Fruit fly (Drosophila melanogaster) whole organism, pupa: ENCODE results near the gene CG4239.

ENCODE experiments used
- CG10348 ChIP-seq: fragments of 200-800 bp; sonication (Bioruptor generic); IDR thresholded peaks from 2 replicates; pipeline ENCODE4 v1.3.6; 2022; ENCODE audit warnings: missing biosample characterization, missing genetic modification characterization
- CG12605 ChIP-seq: fragments of 200-800 bp; sonication (Bioruptor generic); IDR thresholded peaks from 2 replicates; pipeline ENCODE4 v1.3.6; 2022; ENCODE audit warnings: missing biosample characterization, missing genetic modification characterization
- CG13204 ChIP-seq: fragments of 200-800 bp; sonication (Bioruptor generic); optimal IDR thresholded peaks from 2 replicates; lab custom pipeline; 2018; ENCODE audit warnings: missing biosample characterization, mild to moderate bottlenecking, missing genetic modification characterization, moderate library complexity
- CG14655 ChIP-seq: fragments of 200-800 bp; sonication (Bioruptor generic); optimal IDR thresholded peaks from 3 replicates; lab custom pipeline; 2017; ENCODE audit warnings: mild to moderate bottlenecking, missing biosample characterization, missing genetic modification reagents, missing genetic modification characterization
- CG15710 ChIP-seq: fragments of 200-800 bp; sonication (Bioruptor generic); optimal IDR thresholded peaks from 2 replicates; lab custom pipeline; 2018; ENCODE audit warnings: missing biosample characterization, mild to moderate bottlenecking, missing genetic modification characterization, moderate library complexity
- CG17806 ChIP-seq: fragments of 200-800 bp; sonication (Bioruptor generic); optimal IDR thresholded peaks from 2 replicates; lab custom pipeline; 2018; ENCODE audit warnings: missing biosample characterization, mild to moderate bottlenecking, missing genetic modification characterization, moderate library complexity
- CG32121 ChIP-seq: fragments of 200-800 bp; sonication (Bioruptor generic); IDR thresholded peaks from 2 replicates; pipeline ENCODE4 v1.3.6; 2022; ENCODE audit warnings: missing biosample characterization, missing genetic modification characterization
- CG34367 ChIP-seq: fragments of 200-800 bp; sonication (Bioruptor generic); optimal IDR thresholded peaks from 2 replicates; lab custom pipeline; 2018; ENCODE audit warnings: missing biosample characterization, mild to moderate bottlenecking, missing genetic modification characterization
- CG4496 ChIP-seq: fragments of 200-800 bp; sonication (Bioruptor generic); IDR thresholded peaks from 3 replicates; pipeline ENCODE4 v1.3.6; 2022; ENCODE audit warnings: missing biosample characterization, missing genetic modification characterization
- CG8159 ChIP-seq: fragments of 200-800 bp; sonication (Bioruptor generic); optimal IDR thresholded peaks from 3 replicates; lab custom pipeline; 2018; ENCODE audit warnings: missing biosample characterization, mild to moderate bottlenecking, missing genetic modification characterization, moderate library complexity
- CG8301 ChIP-seq: fragments of 200-800 bp; sonication (Bioruptor generic); optimal IDR thresholded peaks from 2 replicates; lab custom pipeline; 2018; ENCODE audit warnings: missing biosample characterization, mild to moderate bottlenecking, missing genetic modification characterization
- CG9948 ChIP-seq: fragments of 200-800 bp; sonication (Bioruptor generic); optimal IDR thresholded peaks from 2 replicates; lab custom pipeline; 2018; ENCODE audit warnings: missing biosample characterization, mild to moderate bottlenecking, missing genetic modification characterization, moderate library complexity
- D1 ChIP-seq: fragments of 200-800 bp; sonication (Bioruptor generic); optimal IDR thresholded peaks from 2 replicates; lab custom pipeline; 2018; ENCODE audit warnings: missing biosample characterization, mild to moderate bottlenecking, missing genetic modification characterization, moderate library complexity
- EcR ChIP-seq: fragments of 200-800 bp; sonication (Bioruptor generic); optimal IDR thresholded peaks from 3 replicates; lab custom pipeline; 2019; ENCODE audit warnings: missing biosample characterization, missing genetic modification characterization, mild to moderate bottlenecking, moderate library complexity, missing genetic modification reagents
- Ets98B ChIP-seq: fragments of 200-800 bp; sonication (Bioruptor generic); IDR thresholded peaks from 2 replicates; pipeline ENCODE4 v1.3.6; 2022; ENCODE audit warnings: missing biosample characterization, missing genetic modification characterization
- Pif1A ChIP-seq: fragments of 200-800 bp; sonication (Bioruptor generic); optimal IDR thresholded peaks from 3 replicates; lab custom pipeline; 2016; ENCODE audit warnings: missing biosample characterization, missing genetic modification characterization
- Pif1B ChIP-seq: fragments of 200-800 bp; sonication (Bioruptor generic); optimal IDR thresholded peaks from 3 replicates; lab custom pipeline; 2016; ENCODE audit warnings: missing biosample characterization, missing genetic modification characterization
- Snoo ChIP-seq: fragments of 200-800 bp; sonication (Bioruptor generic); optimal IDR thresholded peaks from 3 replicates; lab custom pipeline; 2017; ENCODE audit warnings: missing biosample characterization, mild to moderate bottlenecking, missing genetic modification characterization, inconsistent platforms
- fd96Ca ChIP-seq: fragments of 200-800 bp; sonication (Bioruptor generic); IDR thresholded peaks from 3 replicates; pipeline ENCODE4 v1.3.6; 2022; ENCODE audit warnings: missing biosample characterization, missing genetic modification characterization
- gl ChIP-seq: fragments of 200-800 bp; sonication (Bioruptor generic); optimal IDR thresholded peaks from 2 replicates; lab custom pipeline; 2018; ENCODE audit warnings: missing biosample characterization, mild to moderate bottlenecking, missing genetic modification characterization
- rn ChIP-seq: fragments of 200-800 bp; sonication (Bioruptor generic); IDR thresholded peaks from 2 replicates; pipeline ENCODE4 v1.3.6; 2022; ENCODE audit warnings: missing biosample characterization, missing genetic modification characterization

Gene CG4239

dm6 chrX:16371923-16372322, 13.2 kb upstream of the CG4239 start:
- TF ChIP-seq CG17806: peak; percentile 28
- no peak for TF ChIP-seq CG9948 (tag; lab: Kevin White, UChicago)
- TF ChIP-seq D1 (tag; lab: Kevin White, UChicago): peak; percentile 51
- peak; percentile 14 for TF ChIP-seq Pif1B (GFP tag; lab: Kevin White, UChicago)
- no peak for TF ChIP-seq Pif1A

DNA sequence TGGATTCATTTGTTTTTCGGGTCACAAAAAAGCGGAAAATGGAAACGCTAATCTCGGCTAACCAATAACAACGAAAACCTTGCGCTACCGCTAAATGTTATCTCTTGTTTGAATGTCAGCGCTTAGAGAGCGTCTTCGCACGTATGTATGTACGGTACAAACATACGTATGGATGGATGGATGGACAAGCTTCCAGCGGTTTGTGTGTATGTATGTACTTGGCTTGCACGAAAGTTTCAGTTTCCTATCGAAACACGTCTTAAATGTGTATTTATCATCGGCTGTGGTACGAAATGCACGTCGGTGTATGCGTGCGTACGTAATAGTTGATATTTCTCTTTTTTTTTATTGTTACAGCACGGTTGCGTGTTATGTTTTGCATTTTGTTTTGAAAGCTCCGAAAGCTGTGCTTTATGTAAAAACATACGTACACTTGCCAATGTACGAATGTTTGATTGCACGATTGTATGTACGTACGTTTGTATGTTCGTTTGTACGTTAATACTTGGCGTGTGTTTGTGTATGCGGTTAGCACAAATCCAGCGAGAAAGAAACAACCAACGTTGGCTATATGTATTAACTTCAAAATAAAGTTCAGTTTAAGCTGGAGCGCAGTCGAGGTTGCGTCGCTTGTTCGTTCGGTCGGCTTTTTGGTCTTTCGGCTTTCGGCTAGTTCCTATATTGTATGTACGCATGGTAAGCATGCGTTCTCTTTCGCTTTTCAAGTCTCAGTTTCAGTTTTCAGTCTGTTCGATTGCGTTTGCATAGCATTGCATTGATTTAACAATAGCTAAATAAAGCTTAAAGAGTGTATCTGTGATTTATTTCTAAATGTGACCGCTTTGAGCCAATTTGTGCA, 12.4 kb upstream of the CG4239 start, which contains the start of gene Fur2:
Gene Fur2, plus strand, starts transcription at position 595 of the 859 bp plus-strand sequence.
- TF ChIP-seq fd96Ca (GFP tag; lab: Robert Waterston, UW): no peak
- no peak for TF ChIP-seq CG4496 (GFP tag; lab: Robert Waterston, UW)
- peak; percentile 73 for TF ChIP-seq CG12605 (GFP tag; lab: Robert Waterston, UW)
- TF ChIP-seq CG17806: no peak
- no peak for TF ChIP-seq CG13204
- TF ChIP-seq CG14655 (GFP tag; lab: Kevin White, UChicago): no peak
- TF ChIP-seq CG15710 (tag; lab: Kevin White, UChicago): no peak
- TF ChIP-seq gl (tag; lab: Kevin White, UChicago): peak; percentile 54
- TF ChIP-seq CG8159: no peak
- no peak for TF ChIP-seq EcR (GFP tag; lab: Kevin White, UChicago)
- no peak; the same call in 1 of the 2 replicates for TF ChIP-seq Ets98B
- TF ChIP-seq D1 (tag; lab: Kevin White, UChicago): no peak

DNA sequence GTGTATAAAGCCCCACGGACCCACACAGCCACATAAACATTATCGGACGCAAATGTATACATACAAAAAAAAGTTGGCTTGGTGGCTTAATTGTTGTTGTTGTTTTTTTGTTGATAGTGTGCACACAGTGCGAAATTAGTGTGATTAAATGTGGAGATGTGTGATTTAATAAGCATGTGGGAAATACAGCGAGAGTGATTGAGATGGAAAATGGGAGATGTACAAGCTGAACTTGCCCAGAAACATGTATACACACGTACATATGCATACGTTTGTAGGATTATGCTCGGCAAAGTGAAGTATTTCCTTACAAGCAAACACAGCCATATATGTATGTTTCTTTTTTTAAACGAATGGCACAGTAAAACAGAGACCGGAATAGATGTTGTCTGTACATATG, 11.5 kb upstream of the CG4239 start:
- peak; percentile 71; the same call in 2 of the 3 replicates for TF ChIP-seq CG4496 (GFP tag; lab: Robert Waterston, UW)
- peak; percentile 3 for TF ChIP-seq CG9948 (tag; lab: Kevin White, UChicago)
- TF ChIP-seq CG17806: peak; percentile 25
- peak; percentile 75 for TF ChIP-seq Ets98B
- TF ChIP-seq CG32121 (GFP tag; lab: Robert Waterston, UW): peak; percentile 37; the same call in 1 of the 2 replicates
- TF ChIP-seq Snoo: no peak
- no peak for TF ChIP-seq CG13204
- TF ChIP-seq CG15710 (tag; lab: Kevin White, UChicago): peak; percentile 24
- TF ChIP-seq Pif1B (GFP tag; lab: Kevin White, UChicago): peak; percentile 39
- TF ChIP-seq fd96Ca (GFP tag; lab: Robert Waterston, UW): no peak
- no peak for TF ChIP-seq gl (tag; lab: Kevin White, UChicago)
- no peak for TF ChIP-seq CG8301 (tag; lab: Kevin White, UChicago)
- no peak for TF ChIP-seq CG14655 (GFP tag; lab: Kevin White, UChicago)
- no peak for TF ChIP-seq rn (GFP tag; lab: Robert Waterston, UW)
- peak; percentile 67 for TF ChIP-seq CG12605 (GFP tag; lab: Robert Waterston, UW)
- TF ChIP-seq Pif1A: no peak
- TF ChIP-seq CG34367 (tag; lab: Kevin White, UChicago): peak; percentile 39

DNA sequence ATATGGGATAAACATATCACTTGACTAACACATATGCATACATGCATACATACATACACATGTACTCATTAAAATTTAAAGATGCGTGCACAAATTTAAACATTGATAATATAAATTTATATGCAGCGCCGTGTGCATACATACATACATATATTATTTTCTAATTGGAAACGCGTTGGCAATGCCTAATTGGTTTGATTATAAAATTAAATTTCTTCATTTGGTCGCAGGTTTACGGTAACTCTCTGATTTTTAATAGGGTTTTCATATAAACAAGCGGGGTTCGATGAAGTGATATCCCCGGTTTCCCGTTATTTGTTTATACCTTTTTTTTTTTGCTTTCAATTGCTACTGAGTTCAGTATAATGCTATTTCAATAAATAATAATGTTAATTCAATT, 11.0 kb upstream of the CG4239 start:
- TF ChIP-seq CG12605 (GFP tag; lab: Robert Waterston, UW): no peak
- TF ChIP-seq CG4496 (GFP tag; lab: Robert Waterston, UW): no peak
- no peak for TF ChIP-seq CG17806
- no peak for TF ChIP-seq Pif1B (GFP tag; lab: Kevin White, UChicago)
- no peak for TF ChIP-seq rn (GFP tag; lab: Robert Waterston, UW)
- no peak for TF ChIP-seq EcR (GFP tag; lab: Kevin White, UChicago)
- no peak for TF ChIP-seq CG14655 (GFP tag; lab: Kevin White, UChicago)
- no peak for TF ChIP-seq CG34367 (tag; lab: Kevin White, UChicago)
- no peak for TF ChIP-seq Snoo
- no peak for TF ChIP-seq CG8301 (tag; lab: Kevin White, UChicago)
- TF ChIP-seq CG8159: no peak
- TF ChIP-seq Pif1A: no peak
- TF ChIP-seq Ets98B: no peak
- TF ChIP-seq fd96Ca (GFP tag; lab: Robert Waterston, UW): no peak
- TF ChIP-seq CG10348: no peak
- TF ChIP-seq CG9948 (tag; lab: Kevin White, UChicago): no peak
- no peak for TF ChIP-seq CG13204
- TF ChIP-seq CG15710 (tag; lab: Kevin White, UChicago): no peak
- TF ChIP-seq CG32121 (GFP tag; lab: Robert Waterston, UW): no peak
- no peak for TF ChIP-seq gl (tag; lab: Kevin White, UChicago)
- TF ChIP-seq, all 21 proteins: peak for 0

- TF ChIP-seq D1 (tag; lab: Kevin White, UChicago) (no peak), CG8159 (no peak), CG8301 (tag; lab: Kevin White, UChicago) (no peak), CG13204 (no peak), gl (tag; lab: Kevin White, UChicago) (no peak), CG32121 (GFP tag; lab: Robert Waterston, UW) (no peak), CG34367 (tag; lab: Kevin White, UChicago) (no peak)
Observed at dm6 chrX:16383667-16384515, 1.2 kb upstream of the CG4239 start.
